Fruit fly (Drosophila melanogaster): ENCODE data around the gene Lsp1beta.
A peak's percentile ranks its signal among the peaks of the same experiment; 100 is the strongest.

The Lsp1beta gene

dm6 chr2L:898316-898715 lies at the start of gene Lsp1beta:
Gene Lsp1beta, plus strand, starts transcription at chr2L:898500.
- no peak for TF ChIP-seq noc (tag; optimal IDR thresholded peaks at IDR 0.05)

dm6 chr2L:849138-849744 lies 49.1 kb upstream of the Lsp1beta start:
- no peak for TF ChIP-seq noc (tag; optimal IDR thresholded peaks at IDR 0.05)

- no peak for TF ChIP-seq noc (tag; optimal IDR thresholded peaks at IDR 0.05)
Observed at dm6 chr2L:849787-850512, 48.4 kb upstream of the Lsp1beta start.

dm6 chr2L:850727-851257 lies 47.5 kb upstream of the Lsp1beta start, which contains the start of gene drongo:
Gene drongo, minus strand, starts transcription at chr2L:851071.
- TF ChIP-seq noc (tag; optimal IDR thresholded peaks at IDR 0.05), result peak; percentile 36

- peak; percentile 59 for TF ChIP-seq noc (tag; optimal IDR thresholded peaks at IDR 0.05)
Observed at dm6 chr2L:852647-853111, 45.6 kb upstream of the Lsp1beta start, which contains the start of the genes CG4291 and kraken. Gene CG4291, minus strand, starts transcription at chr2L:852730. Gene kraken, plus strand, starts transcription at chr2L:852768.

dm6 chr2L:855052-855547 lies 43.2 kb upstream of the Lsp1beta start, which contains the start of gene CG13949:
Gene CG13949, plus strand, starts transcription at chr2L:855337.
- peak; percentile 17 for TF ChIP-seq noc (tag; optimal IDR thresholded peaks at IDR 0.05)

- no peak for TF ChIP-seq noc (tag; optimal IDR thresholded peaks at IDR 0.05)
Observed at dm6 chr2L:856001-856400, 42.3 kb upstream of the Lsp1beta start.

dm6 chr2L:856690-857488 lies 41.4 kb upstream of the Lsp1beta start:
- peak; percentile 42 for TF ChIP-seq noc (tag; optimal IDR thresholded peaks at IDR 0.05)

dm6 chr2L:857897-858517 lies 40.3 kb upstream of the Lsp1beta start:
- TF ChIP-seq noc (tag; optimal IDR thresholded peaks at IDR 0.05), result peak; percentile 15

- TF ChIP-seq noc (tag; optimal IDR thresholded peaks at IDR 0.05), result no peak
Observed at dm6 chr2L:859897-860296, 38.4 kb upstream of the Lsp1beta start, which contains the start of gene CG13950. Gene CG13950, plus strand, starts transcription at chr2L:860197.

- TF ChIP-seq noc (tag; optimal IDR thresholded peaks at IDR 0.05), result peak; percentile 96
Observed at dm6 chr2L:865851-866250, 32.4 kb upstream of the Lsp1beta start.

- peak; percentile 94 for TF ChIP-seq noc (tag; optimal IDR thresholded peaks at IDR 0.05)
Observed at dm6 chr2L:866950-867744, 31.2 kb upstream of the Lsp1beta start.

dm6 chr2L:867899-868605 lies 30.2 kb upstream of the Lsp1beta start, which contains the start of gene aru:
Gene aru, minus strand, starts transcription at chr2L:868354.
- TF ChIP-seq noc (tag; optimal IDR thresholded peaks at IDR 0.05), result no peak

- no peak for TF ChIP-seq noc (tag; optimal IDR thresholded peaks at IDR 0.05)
Observed at dm6 chr2L:868961-869360, 29.3 kb upstream of the Lsp1beta start.

Data from whole organism, larva.